Worm (Caenorhabditis elegans) whole organism, L1 larva: ENCODE data around the gene set-9.

Source experiments
- fos-1 ChIP-seq: fragments of 150-350 bp; optimal IDR thresholded peaks from 2 replicates; lab custom pipeline; 2014; ENCODE audit warnings: missing biosample characterization, missing genetic modification characterization
- nhr-28 ChIP-seq: fragments of 150-350 bp; optimal IDR thresholded peaks from 2 replicates; lab custom pipeline; 2014; ENCODE audit warnings: missing biosample characterization, missing genetic modification characterization
- nhr-76 ChIP-seq: sonication (generic microtip); optimal IDR thresholded peaks from 2 replicates; lab custom pipeline; 2017; ENCODE audit warnings: missing biosample characterization, missing genetic modification characterization

DNA sequence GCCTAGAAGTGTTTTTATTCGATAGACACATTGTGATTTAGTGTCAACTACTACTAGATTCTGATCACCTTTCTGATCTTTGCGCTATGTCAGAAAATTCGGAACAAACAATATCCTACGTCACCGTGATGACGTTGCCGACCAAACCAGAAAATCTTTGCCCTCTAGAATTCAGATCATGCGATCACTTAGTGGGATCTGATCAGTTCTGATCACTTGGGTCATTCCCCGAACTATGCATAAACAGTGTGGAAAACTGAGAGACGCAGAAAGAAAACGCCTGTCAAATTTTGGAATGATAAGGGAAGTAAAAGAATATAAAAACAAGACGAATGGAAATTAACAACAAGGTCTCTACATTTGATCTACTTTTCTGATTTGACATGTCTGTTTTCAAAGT is 13.1 kb upstream of the set-9 start, which contains the start of gene F15E6.3:
- TF ChIP-seq fos-1 (no peak), nhr-28 (tag; lab: Kevin White, UChicago) (no peak), nhr-76 (tag; lab: Kevin White, UChicago) (no peak)
